Worm (Caenorhabditis elegans): ENCODE results near the gene sur-7.

DNA sequence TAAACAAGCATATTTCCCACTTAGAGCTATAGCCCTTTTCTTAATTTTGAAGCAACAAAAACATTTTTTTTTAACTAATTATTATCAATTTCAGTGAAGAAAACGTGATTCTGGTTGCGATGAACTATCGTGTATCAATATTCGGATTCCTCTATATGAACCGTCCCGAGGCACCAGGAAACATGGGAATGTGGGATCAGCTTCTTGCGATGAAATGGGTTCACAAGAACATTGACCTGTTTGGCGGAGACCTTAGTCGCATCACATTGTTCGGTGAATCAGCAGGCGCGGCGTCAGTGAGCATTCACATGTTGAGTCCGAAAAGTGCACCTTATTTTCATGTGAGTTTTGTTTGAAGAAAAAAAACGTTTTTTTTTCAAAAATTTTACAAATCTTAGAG lies 7.4 kb upstream of the sur-7 start:
- TF ChIP-seq sptf-1 (tag; optimal IDR thresholded peaks at IDR 0.05) (no peak), snpc-4 (tag; optimal IDR thresholded peaks at IDR 0.05) (no peak), lin-32 (GFP tag; optimal IDR thresholded peaks at IDR 0.05) (no peak), unc-62 (GFP tag; optimal IDR thresholded peaks at IDR 0.05) (no peak), ces-1 (GFP tag; optimal IDR thresholded peaks at IDR 0.05) (no peak), unc-39 (tag; optimal IDR thresholded peaks at IDR 0.05) (no peak), ztf-11 (tag; optimal IDR thresholded peaks at IDR 0.05) (no peak), mep-1 (tag; optimal IDR thresholded peaks at IDR 0.05) (no peak), elt-3 (tag; optimal IDR thresholded peaks at IDR 0.05) (no peak), nhr-76 (tag; optimal IDR thresholded peaks at IDR 0.05) (no peak), nhr-12 (tag; optimal IDR thresholded peaks at IDR 0.05) (no peak), blmp-1 (tag; optimal IDR thresholded peaks at IDR 0.05) (no peak)
